Fruit fly (Drosophila melanogaster) whole organism, wandering third instar larva: Measurements from ENCODE around the gene CG14253.

Experiments used
- Abd-B ChIP-seq: fragments of >200 bp; optimal IDR thresholded peaks from 2 replicates; lab custom pipeline; 2017; ENCODE audit warnings: missing biosample characterization, missing genetic modification characterization
- CG32264 ChIP-seq: fragments of 200-800 bp; sonication (Bioruptor generic); optimal IDR thresholded peaks from 2 replicates; lab custom pipeline; 2016; ENCODE audit warnings: missing biosample characterization, missing genetic modification characterization
- CG9705 ChIP-seq: fragments of 200-800 bp; sonication (Bioruptor generic); optimal IDR thresholded peaks from 2 replicates; lab custom pipeline; 2018; ENCODE audit warnings: missing biosample characterization, mild to moderate bottlenecking, missing genetic modification characterization
- CrebA ChIP-seq: fragments of 200-800 bp; sonication (Bioruptor generic); optimal IDR thresholded peaks from 2 replicates; lab custom pipeline; 2016; ENCODE audit warnings: missing biosample characterization, mild to moderate bottlenecking, missing genetic modification characterization, borderline replicate concordance
- Dfd ChIP-seq: fragments of >200 bp; optimal IDR thresholded peaks from 2 replicates; lab custom pipeline; 2017; ENCODE audit warnings: missing biosample characterization, missing genetic modification characterization
- Dif ChIP-seq: fragments of 200-275, 200-300 bp; sonication (Bioruptor generic); optimal IDR thresholded peaks from 2 replicates; lab custom pipeline; 2018; ENCODE audit warnings: missing biosample characterization, missing genetic modification characterization; ENCODE audit not compliant: partially characterized antibody
- GATAd ChIP-seq: sonication (Bioruptor generic); optimal IDR thresholded peaks from 2 replicates; lab custom pipeline; 2016; ENCODE audit warnings: missing biosample characterization, missing genetic modification characterization
- HLH106 ChIP-seq: fragments of 200-800 bp; optimal IDR thresholded peaks from 3 replicates; lab custom pipeline; 2019; ENCODE audit warnings: missing biosample characterization, mild to moderate bottlenecking, missing genetic modification characterization, moderate library complexity
- Hnf4 ChIP-seq: fragments of 200-800 bp; sonication (Bioruptor generic); optimal IDR thresholded peaks from 2 replicates; lab custom pipeline; 2016; ENCODE audit warnings: missing biosample characterization, mild to moderate bottlenecking, missing genetic modification characterization
- Hr83 ChIP-seq: fragments of 200-300 bp; sonication (Bioruptor generic); optimal IDR thresholded peaks from 2 replicates; lab custom pipeline; 2016; ENCODE audit warnings: missing biosample characterization, mild to moderate bottlenecking, missing genetic modification characterization, moderate library complexity; ENCODE audit not compliant: poor library complexity, severe bottlenecking
- Mio ChIP-seq: sonication (Bioruptor generic); optimal IDR thresholded peaks from 2 replicates; lab custom pipeline; 2016; ENCODE audit warnings: missing biosample characterization, missing genetic modification characterization
- Myc ChIP-seq: fragments of >200 bp; optimal IDR thresholded peaks from 2 replicates; lab custom pipeline; 2017
- OdsH ChIP-seq: fragments of 200-800 bp; sonication (Bioruptor generic); optimal IDR thresholded peaks from 2 replicates; lab custom pipeline; 2016; ENCODE audit warnings: missing biosample characterization, mild to moderate bottlenecking, missing genetic modification characterization
- Rel ChIP-seq, 2 experiments: fragments of 200-800 bp; sonication (Bioruptor generic) in 1 of 2; optimal IDR thresholded peaks; 2 replicates in 1 of 2; 3 replicates in 1 of 2; lab custom pipeline; 2016 to 2019; ENCODE audit warnings: mild to moderate bottlenecking in 2 of 2, missing biosample characterization in 2 of 2, missing genetic modification characterization in 2 of 2, moderate library complexity in 1 of 2
- Sp1 ChIP-seq: fragments of 200-800 bp; sonication (Bioruptor generic); optimal IDR thresholded peaks from 3 replicates; lab custom pipeline; 2019; ENCODE audit warnings: missing biosample characterization, mild to moderate bottlenecking, missing genetic modification characterization, moderate library complexity
- Vsx2 ChIP-seq: fragments of 200-300, 225-300 bp; sonication (Bioruptor generic); optimal IDR thresholded peaks from 2 replicates; lab custom pipeline; 2018; ENCODE audit warnings: missing biosample characterization, missing genetic modification characterization; ENCODE audit not compliant: partially characterized antibody
- br ChIP-seq: fragments of 200-800 bp; sonication (Bioruptor generic); optimal IDR thresholded peaks from 2 replicates; lab custom pipeline; 2016; ENCODE audit warnings: missing biosample characterization, missing genetic modification characterization
- brk ChIP-seq: fragments of 200-800 bp; sonication (Bioruptor generic); optimal IDR thresholded peaks from 2 replicates; lab custom pipeline; 2016; ENCODE audit warnings: missing biosample characterization, mild to moderate bottlenecking, missing genetic modification characterization
- dl ChIP-seq, 2 experiments: fragments of 175-275, 200-275 bp in 1 of 2; fragments of 200-275 bp in 1 of 2; sonication (Bioruptor generic); optimal IDR thresholded peaks; lab custom pipeline; 2018; ENCODE audit warnings: mild to moderate bottlenecking in 2 of 2, missing biosample characterization in 2 of 2, missing genetic modification characterization in 2 of 2, moderate library complexity in 2 of 2; ENCODE audit not compliant: partially characterized antibody in 2 of 2, insufficient read depth in 1 of 2
- dmrt93B ChIP-seq: fragments of 200-800 bp; sonication (Bioruptor generic); optimal IDR thresholded peaks from 2 replicates; lab custom pipeline; 2018; ENCODE audit warnings: missing biosample characterization, mild to moderate bottlenecking, missing genetic modification characterization
- dsf ChIP-seq: sonication (Bioruptor generic); optimal IDR thresholded peaks from 2 replicates; lab custom pipeline; 2016; ENCODE audit warnings: missing biosample characterization, missing genetic modification characterization, borderline replicate concordance
- ey ChIP-seq: fragments of 200-800 bp; sonication (Bioruptor generic); optimal IDR thresholded peaks from 2 replicates; lab custom pipeline; 2016; ENCODE audit warnings: missing biosample characterization, missing genetic modification characterization
- foxo ChIP-seq, 2 experiments: fragments of 200-800 bp; sonication (Bioruptor generic); optimal IDR thresholded peaks; 2 replicates in 1 of 2; 3 replicates in 1 of 2; lab custom pipeline; 2016 to 2017; ENCODE audit warnings: missing biosample characterization in 2 of 2, missing genetic modification characterization in 2 of 2
- fru ChIP-seq: fragments of 200-800 bp; sonication (Bioruptor generic); optimal IDR thresholded peaks from 3 replicates; lab custom pipeline; 2016; ENCODE audit warnings: missing biosample characterization, mild to moderate bottlenecking, missing genetic modification characterization
- h ChIP-seq: fragments of 200-800 bp; sonication (Bioruptor generic); optimal IDR thresholded peaks from 3 replicates; lab custom pipeline; 2016; ENCODE audit warnings: missing biosample characterization, mild to moderate bottlenecking, missing genetic modification characterization
- jim ChIP-seq: fragments of 175-275, 200-325 bp; sonication (Bioruptor generic); optimal IDR thresholded peaks from 2 replicates; lab custom pipeline; 2016; ENCODE audit warnings: missing biosample characterization, mild to moderate bottlenecking, missing genetic modification characterization
- pan ChIP-seq: fragments of >200 bp; optimal IDR thresholded peaks from 2 replicates; lab custom pipeline; 2017
- psq ChIP-seq: fragments of 200-800 bp; sonication (Bioruptor generic); optimal IDR thresholded peaks from 3 replicates; lab custom pipeline; 2017; ENCODE audit warnings: missing biosample characterization, mild to moderate bottlenecking, missing genetic modification characterization, moderate library complexity
- rgr ChIP-seq: fragments of 200-800 bp; sonication (Bioruptor generic); optimal IDR thresholded peaks from 3 replicates; lab custom pipeline; 2016; ENCODE audit warnings: missing biosample characterization, mild to moderate bottlenecking, missing genetic modification characterization
- sage ChIP-seq: fragments of 200-800 bp; sonication (Bioruptor generic); optimal IDR thresholded peaks from 2 replicates; lab custom pipeline; 2016; ENCODE audit warnings: missing biosample characterization, mild to moderate bottlenecking, missing genetic modification characterization
- sv ChIP-seq: fragments of 200-800 bp; sonication (Bioruptor generic); optimal IDR thresholded peaks from 3 replicates; lab custom pipeline; 2016; ENCODE audit warnings: missing biosample characterization, missing genetic modification characterization
- tai ChIP-seq: sonication (Bioruptor generic); optimal IDR thresholded peaks from 2 replicates; lab custom pipeline; 2016; ENCODE audit warnings: missing biosample characterization, missing genetic modification characterization
- usp ChIP-seq: fragments of >200 bp; optimal IDR thresholded peaks from 2 replicates; lab custom pipeline; 2017; ENCODE audit warnings: missing biosample characterization, missing genetic modification characterization
- woc ChIP-seq: sonication (Bioruptor generic); optimal IDR thresholded peaks from 2 replicates; lab custom pipeline; 2016; ENCODE audit warnings: missing biosample characterization, mild to moderate bottlenecking, missing genetic modification characterization

The CG14253 gene

DNA sequence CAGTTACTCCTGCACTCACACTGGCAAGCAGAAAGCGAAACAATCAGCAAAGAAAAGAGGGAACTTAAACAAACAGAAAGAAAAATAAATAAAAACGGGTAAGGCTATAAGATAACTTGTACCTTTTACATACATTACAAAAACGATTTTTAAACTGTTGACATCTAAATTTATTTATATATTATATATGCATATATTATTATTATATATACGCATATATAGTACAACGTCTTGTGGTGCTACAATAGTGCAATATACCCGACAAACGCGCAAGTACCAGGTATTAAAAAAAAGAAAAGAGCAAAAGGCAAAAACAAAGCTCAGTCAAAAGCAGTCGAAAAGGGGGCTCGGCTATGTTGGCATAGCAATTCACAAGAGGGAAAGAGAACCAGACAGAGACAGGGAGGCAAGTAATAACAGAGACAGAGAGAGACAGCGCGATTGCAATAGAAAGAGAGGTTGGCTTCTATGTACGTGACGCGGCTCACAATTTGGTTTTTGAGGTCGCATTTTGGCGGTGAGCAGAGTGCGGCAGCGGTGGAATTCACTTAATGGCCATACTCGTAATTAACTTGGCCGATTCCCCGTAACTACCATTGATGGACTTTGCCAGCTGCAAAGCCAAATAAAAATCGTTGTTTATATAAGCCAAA is 24.2 kb upstream of the CG14253 start:
- TF ChIP-seq dl (GFP tag; optimal IDR thresholded peaks at IDR 0.05; lab: Kevin White, UChicago; ENCODE audit: insufficient read depth in 1 of 2, partially characterized antibody in 2 of 2) (no peak), Rel (GFP tag; optimal IDR thresholded peaks at IDR 0.05; lab: Kevin White, UChicago) (peak; percentile 92), Rel (tag; optimal IDR thresholded peaks at IDR 0.05; lab: Kevin White, UChicago) (peak; percentile 20), Myc (lab: Kevin White, UChicago) (no peak), br (peak; percentile 38), usp (no peak), Mio (no peak), foxo (GFP tag; optimal IDR thresholded peaks at IDR 0.05; lab: Kevin White, UChicago) (peak in 1 of 2 experiments; percentile 81), Abd-B (GFP tag; lab: Kevin White, UChicago) (no peak), woc (peak; percentile 73), psq (peak; percentile 100), h (GFP tag; lab: Kevin White, UChicago) (peak; percentile 78), ey (peak; percentile 51), Dfd (no peak), brk (GFP tag; lab: Kevin White, UChicago) (peak; percentile 68), dmrt93B (GFP tag; lab: Kevin White, UChicago) (peak; percentile 82), CG32264 (GFP tag; lab: Kevin White, UChicago) (no peak), rgr (GFP tag; lab: Kevin White, UChicago) (peak; percentile 89), HLH106 (tag; lab: Kevin White, UChicago) (peak; percentile 79), Hnf4 (GFP tag; lab: Kevin White, UChicago) (peak; percentile 74), jim (GFP tag; lab: Kevin White, UChicago) (peak; percentile 14), tai (peak; percentile 18), Sp1 (peak; percentile 84), dsf (GFP tag; lab: Kevin White, UChicago) (peak; percentile 24), fru (GFP tag; lab: Kevin White, UChicago) (peak; percentile 74), sv (no peak), OdsH (GFP tag; lab: Kevin White, UChicago) (peak; percentile 89), CrebA (GFP tag; lab: Kevin White, UChicago) (peak; percentile 35), sage (GFP tag; lab: Kevin White, UChicago) (peak; percentile 82), CG9705 (GFP tag; lab: Kevin White, UChicago) (peak; percentile 13), Vsx2 (GFP tag; lab: Kevin White, UChicago) (peak; percentile 5)
- TF ChIP-seq, all 38 proteins: peak for 22

DNA sequence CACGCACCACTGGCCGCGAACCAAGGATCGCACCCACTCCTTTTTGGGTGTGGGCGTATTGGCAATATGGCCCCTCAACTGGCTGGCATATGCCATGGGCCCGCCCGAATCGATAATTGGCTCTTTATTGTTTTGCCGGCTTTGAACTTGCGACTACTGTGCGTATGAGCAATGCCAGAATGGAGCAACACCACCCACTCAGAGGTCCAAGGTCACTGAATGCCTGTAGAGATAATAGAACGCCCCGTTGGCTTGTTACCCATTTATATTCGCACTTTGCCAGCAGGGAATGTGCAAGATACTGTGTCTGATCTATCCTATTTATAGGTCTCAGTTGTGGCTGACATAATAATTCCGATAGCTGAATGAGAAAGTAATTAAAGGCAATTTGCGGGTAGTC is 22.8 kb upstream of the CG14253 start:
- no peak for TF ChIP-seq dsf (GFP tag; lab: Kevin White, UChicago)
- no peak for TF ChIP-seq h (GFP tag; lab: Kevin White, UChicago)
- TF ChIP-seq Myc (lab: Kevin White, UChicago) = no peak
- TF ChIP-seq Dfd = no peak
- no peak for TF ChIP-seq CrebA (GFP tag; lab: Kevin White, UChicago)
- TF ChIP-seq usp = no peak
- TF ChIP-seq psq = no peak
- no peak for TF ChIP-seq Hr83
- TF ChIP-seq dl (GFP tag; optimal IDR thresholded peaks at IDR 0.05; lab: Kevin White, UChicago; ENCODE audit: insufficient read depth in 1 of 2, partially characterized antibody in 2 of 2) = no peak
- TF ChIP-seq GATAd (GFP tag; lab: Kevin White, UChicago) = no peak

DNA sequence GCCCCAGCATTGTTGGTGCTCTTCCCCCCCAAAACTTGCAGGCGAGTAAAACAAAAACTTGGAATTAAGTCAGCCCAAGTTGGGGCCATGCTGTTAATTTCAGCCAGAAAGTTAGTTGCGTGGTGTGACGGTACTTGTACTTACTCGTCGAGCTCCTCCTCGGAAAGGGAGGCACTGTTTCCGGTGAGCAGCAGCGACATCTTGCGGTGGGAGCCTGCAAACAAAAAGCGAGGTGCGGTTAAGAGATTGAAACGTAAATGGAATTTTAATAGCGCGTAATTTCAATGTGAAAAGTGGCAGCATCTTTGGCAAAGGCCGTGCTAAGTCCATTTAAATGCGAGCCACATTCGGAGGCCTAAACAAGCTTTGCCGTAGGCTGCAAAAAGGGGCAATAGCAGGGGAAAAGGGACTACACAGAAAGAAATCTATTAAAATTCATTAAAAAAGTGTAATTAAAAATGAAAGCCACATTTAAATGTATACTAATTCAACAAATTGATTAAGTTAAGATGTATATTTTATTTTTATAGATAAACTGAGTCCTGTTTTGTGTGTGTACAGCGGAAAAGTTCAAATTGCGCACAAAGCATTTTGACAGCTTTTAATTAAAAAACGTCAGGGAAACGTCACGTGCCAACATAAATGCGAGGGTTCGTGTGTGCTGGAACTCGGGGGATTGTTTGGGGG is 21.8 kb upstream of the CG14253 start:
- no peak for TF ChIP-seq CG32264 (GFP tag; lab: Kevin White, UChicago)
- TF ChIP-seq Dif (GFP tag; lab: Kevin White, UChicago) = no peak
- TF ChIP-seq Rel (GFP tag; optimal IDR thresholded peaks at IDR 0.05; lab: Kevin White, UChicago) = no peak
- no peak for TF ChIP-seq Rel (tag; optimal IDR thresholded peaks at IDR 0.05; lab: Kevin White, UChicago)
- no peak for TF ChIP-seq OdsH (GFP tag; lab: Kevin White, UChicago)
- no peak for TF ChIP-seq dsf (GFP tag; lab: Kevin White, UChicago)
- no peak for TF ChIP-seq Vsx2 (GFP tag; lab: Kevin White, UChicago)
- TF ChIP-seq brk (GFP tag; lab: Kevin White, UChicago) = no peak
- TF ChIP-seq rgr (GFP tag; lab: Kevin White, UChicago) = no peak
- TF ChIP-seq Dfd = no peak
- no peak for TF ChIP-seq Myc (lab: Kevin White, UChicago)
- no peak for TF ChIP-seq sage (GFP tag; lab: Kevin White, UChicago)
- no peak for TF ChIP-seq tai
- TF ChIP-seq pan (lab: Kevin White, UChicago) = no peak
- no peak for TF ChIP-seq dl (GFP tag; optimal IDR thresholded peaks at IDR 0.05; lab: Kevin White, UChicago; ENCODE audit: insufficient read depth in 1 of 2, partially characterized antibody in 2 of 2)
- no peak for TF ChIP-seq ey
- no peak for TF ChIP-seq CrebA (GFP tag; lab: Kevin White, UChicago)
- TF ChIP-seq woc = no peak
- no peak for TF ChIP-seq Hnf4 (GFP tag; lab: Kevin White, UChicago)
- no peak for TF ChIP-seq CG9705 (GFP tag; lab: Kevin White, UChicago)
- no peak for TF ChIP-seq foxo (GFP tag; optimal IDR thresholded peaks at IDR 0.05; lab: Kevin White, UChicago)
